Worm (Caenorhabditis elegans): ENCODE measurements around the gene Y10G11A.1.

ce11 chrIV:16391470-16391869 is 33.0 kb upstream of the Y10G11A.1 start:
- TF ChIP-seq nhr-77 (tag; optimal IDR thresholded peaks at IDR 0.05), result no peak
- TF ChIP-seq unc-62 (GFP tag; optimal IDR thresholded peaks at IDR 0.05), result no peak
- no peak for TF ChIP-seq aha-1 (tag; optimal IDR thresholded peaks at IDR 0.05)
- TF ChIP-seq unc-86 (tag; optimal IDR thresholded peaks at IDR 0.05), result no peak

Data from whole organism, L1 larva.